Worm (Caenorhabditis elegans) whole organism, L2 larva: ENCODE results near the gene str-31.
"Not testable (repeated sequence)": the region's sequence is repeated elsewhere in the genome, so short reads cannot be mapped to it uniquely, and the experiment has no call there.

Experiments
- ama-1 ChIP-seq: fragments of 150-350 bp; optimal IDR thresholded peaks from 2 replicates; lab custom pipeline; 2018; ENCODE audit warnings: inconsistent platforms
- elt-1 ChIP-seq: fragments of 150-350 bp; optimal IDR thresholded peaks from 2 replicates; lab custom pipeline; 2014; ENCODE audit warnings: missing biosample characterization, missing genetic modification characterization
- nhr-11 ChIP-seq: fragments of 150-350 bp; optimal IDR thresholded peaks from 2 replicates; lab custom pipeline; 2014; ENCODE audit warnings: missing biosample characterization, missing genetic modification characterization
- nhr-12 ChIP-seq: fragments of 150-350 bp; optimal IDR thresholded peaks from 2 replicates; lab custom pipeline; 2014; ENCODE audit warnings: missing biosample characterization, missing genetic modification characterization
- nhr-77 ChIP-seq: fragments of 150-350 bp; optimal IDR thresholded peaks from 2 replicates; lab custom pipeline; 2014; ENCODE audit warnings: missing biosample characterization, missing genetic modification characterization
- sem-4 ChIP-seq: fragments of 150-350 bp; optimal IDR thresholded peaks from 2 replicates; lab custom pipeline; 2014; ENCODE audit warnings: missing biosample characterization, missing genetic modification reagents, missing genetic modification characterization
- unc-39 ChIP-seq: fragments of 150-350 bp; optimal IDR thresholded peaks from 2 replicates; lab custom pipeline; 2014; ENCODE audit warnings: missing biosample characterization, missing genetic modification characterization
- zag-1 ChIP-seq: fragments of 150-350 bp; optimal IDR thresholded peaks from 2 replicates; lab custom pipeline; 2014; ENCODE audit warnings: missing biosample characterization, missing genetic modification characterization
- ztf-4 ChIP-seq: fragments of 150-350 bp; optimal IDR thresholded peaks from 2 replicates; lab custom pipeline; 2014; ENCODE audit warnings: missing biosample characterization, missing genetic modification characterization

- not testable (repeated sequence) for TF ChIP-seq nhr-11; ztf-4 (tag; lab: Kevin White, UChicago); zag-1; unc-39 (tag; lab: Kevin White, UChicago); elt-1 (tag; lab: Kevin White, UChicago); sem-4 (tag; lab: Kevin White, UChicago); ama-1; nhr-12 (tag; lab: Kevin White, UChicago); nhr-77 (tag; lab: Kevin White, UChicago)
These were observed 3.0 kb upstream of the str-31 start, which contains the start of gene nhr-171 for ce11 chrV:7511465-7511864.
